Fruit fly (Drosophila melanogaster): ENCODE data around the gene lectin-22C.

- TF ChIP-seq CG8478 (optimal IDR thresholded peaks at IDR 0.05) (no peak), CTCF (optimal IDR thresholded peaks at IDR 0.05) (no peak)
These were observed 17.2 kb upstream of the lectin-22C start, which contains the start of gene Or22c for dm6 chr2L:2054289-2054688.
